Fruit fly (Drosophila melanogaster) S2 (cell line): ENCODE data around the gene CG15576.

Experiments used
- CG8478 ChIP-seq: fragments of >200 bp; optimal IDR thresholded peaks from 2 replicates; lab custom pipeline; 2018
- CTCF ChIP-seq, 2 experiments: fragments of >200 bp; optimal IDR thresholded peaks; 2 replicates each; lab custom pipeline; 2018

- no peak for TF ChIP-seq CTCF (optimal IDR thresholded peaks at IDR 0.05; lab: Kevin White, UChicago)
- no peak for TF ChIP-seq CG8478
These were observed 25.3 kb upstream of the CG15576 start, which contains the start of gene CG15578 for dm6 chrX:4277861-4278260.
